Worm (Caenorhabditis elegans): ENCODE results near the gene C17C3.6.

ce11 chrII:5556431-5556830, 6.6 kb downstream of the C17C3.6 start, which contains the start of gene ins-11:
- TF ChIP-seq ceh-13 (GFP tag; optimal IDR thresholded peaks at IDR 0.05) (no peak), hmbx-1 (tag; optimal IDR thresholded peaks at IDR 0.05) (no peak)

All from whole organism, early embryonic.